Fruit fly (Drosophila melanogaster) whole organism, embryonic: Measurements from ENCODE around the gene Piezo.
A peak's percentile ranks its signal among the peaks of the same experiment; 100 is the strongest.

Experiments used
- Ada2b ChIP-seq: fragments of 200-800 bp; sonication (Bioruptor generic); IDR thresholded peaks from 2 replicates; pipeline ENCODE4 v1.3.6; 2022; ENCODE audit warnings: missing biosample characterization, missing genetic modification characterization
- BEAF-32 ChIP-seq: fragments of 200-800 bp; sonication (Bioruptor generic); optimal IDR thresholded peaks from 3 replicates; lab custom pipeline; 2017; ENCODE audit warnings: missing biosample characterization, missing genetic modification characterization, mild to moderate bottlenecking, moderate library complexity, missing genetic modification reagents
- CG10321 ChIP-seq: fragments of 200-800 bp; sonication (Bioruptor generic); IDR thresholded peaks from 2 replicates; pipeline ENCODE4 v1.3.6; 2022; ENCODE audit warnings: missing biosample characterization, missing genetic modification characterization
- CG12942 ChIP-seq: fragments of 200-800 bp; sonication (Bioruptor generic); optimal IDR thresholded peaks from 3 replicates; lab custom pipeline; 2016; ENCODE audit warnings: missing biosample characterization, missing genetic modification characterization
- CG14710 ChIP-seq: fragments of 200-800 bp; sonication (Bioruptor generic); optimal IDR thresholded peaks from 3 replicates; lab custom pipeline; 2019; ENCODE audit warnings: missing biosample characterization, mild to moderate bottlenecking, missing genetic modification characterization, moderate library complexity
- CG15269 ChIP-seq: fragments of 200-800 bp; sonication (Bioruptor generic); optimal IDR thresholded peaks from 2 replicates; lab custom pipeline; 2018; ENCODE audit warnings: missing biosample characterization, mild to moderate bottlenecking, missing genetic modification characterization, moderate library complexity
- CG1529 ChIP-seq: fragments of 200-800 bp; sonication (Bioruptor generic); optimal IDR thresholded peaks from 3 replicates; lab custom pipeline; 2018; ENCODE audit warnings: missing biosample characterization, missing genetic modification characterization
- CG15601 ChIP-seq: fragments of 200-800 bp; sonication (Bioruptor generic); optimal IDR thresholded peaks from 3 replicates; lab custom pipeline; 2019; ENCODE audit warnings: missing biosample characterization, mild to moderate bottlenecking, missing genetic modification characterization, moderate library complexity
- CG17612 ChIP-seq: fragments of 200-800 bp; sonication (Bioruptor generic); IDR thresholded peaks from 2 replicates; pipeline ENCODE4 v1.3.6; 2022; ENCODE audit warnings: missing biosample characterization, missing genetic modification characterization
- CG17802 ChIP-seq: fragments of 200-800 bp; sonication (Bioruptor generic); optimal IDR thresholded peaks from 2 replicates; lab custom pipeline; 2018; ENCODE audit warnings: missing biosample characterization, mild to moderate bottlenecking, missing genetic modification characterization, moderate library complexity
- CG18262 ChIP-seq: fragments of 200-800 bp; optimal IDR thresholded peaks from 3 replicates; lab custom pipeline; 2019; ENCODE audit warnings: missing biosample characterization, mild to moderate bottlenecking, missing genetic modification characterization, moderate library complexity
- CG18476 ChIP-seq: fragments of 200-800 bp; sonication (Bioruptor generic); optimal IDR thresholded peaks from 2 replicates; lab custom pipeline; 2016; ENCODE audit warnings: missing biosample characterization, mild to moderate bottlenecking, missing genetic modification characterization
- CG18764 ChIP-seq: fragments of 200-800 bp; sonication (Bioruptor generic); optimal IDR thresholded peaks from 3 replicates; lab custom pipeline; 2016; ENCODE audit warnings: missing biosample characterization, missing genetic modification characterization
- CG2120 ChIP-seq: fragments of 200-800 bp; sonication (Bioruptor generic); optimal IDR thresholded peaks from 3 replicates; lab custom pipeline; 2016; ENCODE audit warnings: missing biosample characterization, missing genetic modification characterization
- CG32767 ChIP-seq: fragments of 200-800 bp; sonication (Bioruptor generic); IDR thresholded peaks from 2 replicates; pipeline ENCODE4 v1.3.6; 2022; ENCODE audit warnings: missing biosample characterization, missing genetic modification characterization
- CG3281 ChIP-seq: fragments of 200-800 bp; sonication (Bioruptor generic); optimal IDR thresholded peaks from 3 replicates; lab custom pipeline; 2017; ENCODE audit warnings: missing biosample characterization, mild to moderate bottlenecking, missing genetic modification characterization
- CG34224 ChIP-seq: fragments of 200-800 bp; sonication (Bioruptor generic); IDR thresholded peaks from 3 replicates; pipeline ENCODE4 v1.3.6; 2022; ENCODE audit warnings: missing biosample characterization, missing genetic modification characterization; ENCODE audit not compliant: partially characterized antibody
- CG4707 ChIP-seq: fragments of 200-800 bp; sonication (Bioruptor generic); optimal IDR thresholded peaks from 2 replicates; lab custom pipeline; 2018; ENCODE audit warnings: missing biosample characterization, mild to moderate bottlenecking, missing genetic modification characterization, moderate library complexity
- CG4820 ChIP-seq: fragments of 200-800 bp; sonication (Bioruptor generic); optimal IDR thresholded peaks from 3 replicates; lab custom pipeline; 2016; ENCODE audit warnings: missing biosample characterization, missing genetic modification characterization
- CG5180 ChIP-seq: fragments of 200-800 bp; sonication (Bioruptor generic); optimal IDR thresholded peaks from 3 replicates; lab custom pipeline; 2017; ENCODE audit warnings: missing biosample characterization, missing genetic modification characterization, mild to moderate bottlenecking, moderate library complexity, missing genetic modification reagents
- CG5245 ChIP-seq: fragments of 200-800 bp; sonication (Bioruptor generic); optimal IDR thresholded peaks from 3 replicates; lab custom pipeline; 2016; ENCODE audit warnings: missing biosample characterization, missing genetic modification characterization
- CG6272 ChIP-seq: fragments of 200-800 bp; sonication (Bioruptor generic); IDR thresholded peaks from 2 replicates; pipeline ENCODE4 v1.3.6; 2022; ENCODE audit warnings: missing biosample characterization, missing genetic modification characterization
- CG7271 ChIP-seq: fragments of 200-800 bp; sonication (Bioruptor generic); optimal IDR thresholded peaks from 2 replicates; lab custom pipeline; 2018; ENCODE audit warnings: missing biosample characterization, mild to moderate bottlenecking, missing genetic modification characterization, moderate library complexity
- CG7745 ChIP-seq: fragments of 200-800 bp; sonication (Bioruptor generic); optimal IDR thresholded peaks from 2 replicates; lab custom pipeline; 2018; ENCODE audit warnings: missing biosample characterization, mild to moderate bottlenecking, missing genetic modification characterization, moderate library complexity
- CG8478 ChIP-seq: fragments of >200 bp; optimal IDR thresholded peaks from 2 replicates; lab custom pipeline; 2018
- CG8924 ChIP-seq: fragments of 200-800 bp; optimal IDR thresholded peaks from 3 replicates; lab custom pipeline; 2019; ENCODE audit warnings: missing biosample characterization, mild to moderate bottlenecking, missing genetic modification characterization, moderate library complexity
- CrebB ChIP-seq: fragments of 200-800 bp; sonication (Bioruptor generic); optimal IDR thresholded peaks from 3 replicates; lab custom pipeline; 2018; ENCODE audit warnings: missing biosample characterization, mild to moderate bottlenecking, missing genetic modification characterization
- D ChIP-seq, 2 experiments: fragments of 200-800 bp in 1 of 2; fragments of >200 bp in 1 of 2; sonication (Bioruptor generic) in 1 of 2; optimal IDR thresholded peaks; 2 replicates in 1 of 2; 3 replicates in 1 of 2; lab custom pipeline; 2017; ENCODE audit warnings: mild to moderate bottlenecking in 1 of 2, missing biosample characterization in 1 of 2, missing genetic modification characterization in 1 of 2, missing genetic modification reagents in 1 of 2
- Dip2 ChIP-seq: fragments of 200-800 bp; sonication (Bioruptor generic); IDR thresholded peaks from 2 replicates; pipeline ENCODE4 v1.3.6; 2022; ENCODE audit warnings: missing biosample characterization, missing genetic modification characterization
- Dll ChIP-seq: fragments of 200-800 bp; sonication (Bioruptor generic); IDR thresholded peaks from 4 replicates; pipeline ENCODE4 v1.3.6; 2022; ENCODE audit warnings: missing biosample characterization, missing genetic modification characterization; ENCODE audit not compliant: partially characterized antibody
- Doc3 ChIP-seq: fragments of 200-800 bp; sonication (Bioruptor generic); IDR thresholded peaks from 3 replicates; pipeline ENCODE4 v1.3.6; 2022; ENCODE audit warnings: missing biosample characterization, missing genetic modification characterization; ENCODE audit not compliant: partially characterized antibody
- MBD-R2 ChIP-seq: fragments of 200-800 bp; sonication (Bioruptor generic); IDR thresholded peaks from 2 replicates; pipeline ENCODE4 v1.3.6; 2022; ENCODE audit warnings: missing biosample characterization, missing genetic modification characterization
- Max ChIP-seq: fragments of 200-800 bp; sonication (Bioruptor generic); optimal IDR thresholded peaks from 2 replicates; lab custom pipeline; 2016; ENCODE audit warnings: missing biosample characterization, mild to moderate bottlenecking, missing genetic modification characterization
- aop ChIP-seq: fragments of 200-800 bp; sonication (Bioruptor generic); IDR thresholded peaks from 2 replicates; pipeline ENCODE4 v1.3.6; 2022; ENCODE audit warnings: missing biosample characterization, missing genetic modification characterization
- ap ChIP-seq: fragments of 200-800 bp; sonication (Bioruptor generic); IDR thresholded peaks from 2 replicates; pipeline ENCODE4 v1.3.6; 2022; ENCODE audit warnings: missing biosample characterization, missing genetic modification characterization
- croc ChIP-seq: fragments of 200-800 bp; sonication (Bioruptor generic); conservative IDR thresholded peaks from 3 replicates; pipeline ENCODE4 v1.3.6; 2022; ENCODE audit warnings: missing biosample characterization, missing genetic modification characterization
- dpn ChIP-seq, 2 experiments: fragments of 200-800 bp; sonication (Bioruptor generic); optimal IDR thresholded peaks; 3 replicates each; lab custom pipeline; 2016; ENCODE audit warnings: missing biosample characterization in 2 of 2, missing genetic modification characterization in 2 of 2
- esg ChIP-seq: fragments of 200-800 bp; sonication (Bioruptor generic); conservative IDR thresholded peaks from 2 replicates; pipeline ENCODE4 v1.3.6; 2022; ENCODE audit warnings: missing biosample characterization, missing genetic modification characterization
- kah ChIP-seq: fragments of 200-800 bp; sonication (Bioruptor generic); optimal IDR thresholded peaks from 2 replicates; lab custom pipeline; 2018; ENCODE audit warnings: missing biosample characterization, mild to moderate bottlenecking, missing genetic modification characterization
- lilli ChIP-seq: fragments of 200-800 bp; sonication (Bioruptor generic); optimal IDR thresholded peaks from 3 replicates; lab custom pipeline; 2016; ENCODE audit warnings: missing biosample characterization, missing genetic modification characterization
- lmd ChIP-seq: fragments of 200-800 bp; sonication (Bioruptor generic); IDR thresholded peaks from 2 replicates; pipeline ENCODE4 v1.3.6; 2022; ENCODE audit warnings: missing biosample characterization, missing genetic modification characterization
- nmo ChIP-seq: fragments of 200-800 bp; sonication (Bioruptor generic); optimal IDR thresholded peaks from 2 replicates; lab custom pipeline; 2018; ENCODE audit warnings: missing biosample characterization, mild to moderate bottlenecking, missing genetic modification characterization, moderate library complexity
- pb ChIP-seq: fragments of 200-800 bp; sonication (Bioruptor generic); optimal IDR thresholded peaks from 3 replicates; lab custom pipeline; 2016; ENCODE audit warnings: missing biosample characterization, missing genetic modification characterization
- pfk ChIP-seq: fragments of 200-800 bp; sonication (Bioruptor generic); optimal IDR thresholded peaks from 2 replicates; lab custom pipeline; 2018; ENCODE audit warnings: missing biosample characterization, mild to moderate bottlenecking, missing genetic modification characterization, moderate library complexity
- ro ChIP-seq: fragments of 200-800 bp; sonication (Bioruptor generic); IDR thresholded peaks from 2 replicates; pipeline ENCODE4 v1.3.6; 2022; ENCODE audit warnings: missing biosample characterization, missing genetic modification characterization
- sc ChIP-seq, 3 experiments: fragments of >200 bp in 2 of 3; fragments of 200-800 bp in 1 of 3; sonication (Bioruptor generic) in 1 of 3; optimal IDR thresholded peaks; 2 replicates in 2 of 3; 3 replicates in 1 of 3; lab custom pipeline; 2017; ENCODE audit warnings: mild to moderate bottlenecking in 1 of 3, missing biosample characterization in 1 of 3, missing genetic modification characterization in 1 of 3, missing genetic modification reagents in 1 of 3
- sens ChIP-seq: fragments of 200-800 bp; sonication (Bioruptor generic); peaks from one replicate; lab custom pipeline; 2016; ENCODE audit warnings: missing biosample characterization, missing genetic modification characterization
- seq ChIP-seq: fragments of 200-800 bp; sonication (Bioruptor generic); IDR thresholded peaks from 2 replicates; pipeline ENCODE4 v1.3.6; 2022; ENCODE audit warnings: missing biosample characterization, missing genetic modification characterization
- tio ChIP-seq: fragments of 200-800 bp; sonication (Bioruptor generic); optimal IDR thresholded peaks from 2 replicates; lab custom pipeline; 2017; ENCODE audit warnings: missing biosample characterization, missing genetic modification characterization, inconsistent platforms

Gene Piezo

dm6 chr2L:8159498-8159897 is 3.4 kb upstream of the Piezo start, which contains the start of the genes PAPLA1 and Rbsn-5 (continued):
- TF ChIP-seq CG3281 (GFP tag; lab: Kevin White, UChicago) (peak; percentile 93), MBD-R2 (GFP tag; lab: Robert Waterston, UW) (peak; percentile 97), Max (GFP tag; lab: Kevin White, UChicago) (peak; percentile 96), CG18764 (peak; percentile 91), Dip2 (no peak), Dll (GFP tag; lab: Robert Waterston, UW) (peak; percentile 51; the same call in 3 of the 4 replicates), pfk (GFP tag; lab: Kevin White, UChicago) (peak; percentile 41), CG6272 (GFP tag; lab: Robert Waterston, UW) (peak; percentile 93), BEAF-32 (GFP tag; lab: Kevin White, UChicago) (peak; percentile 42), CG7271 (tag; lab: Kevin White, UChicago) (peak; percentile 85), CG17612 (peak; percentile 88), nmo (peak; percentile 96), CG18262 (tag; lab: Kevin White, UChicago) (peak; percentile 90), CG8478 (no peak), CG15269 (peak; percentile 93), CG1529 (peak; percentile 84), CG5245 (GFP tag; lab: Kevin White, UChicago) (peak; percentile 94), sc (optimal IDR thresholded peaks at IDR 0.05; lab: Kevin White, UChicago) (no peak), sc (GFP tag; optimal IDR thresholded peaks at IDR 0.05; lab: Kevin White, UChicago) (peak; percentile 84), CG12942 (GFP tag; lab: Kevin White, UChicago) (peak; percentile 94), dpn (GFP tag; optimal IDR thresholded peaks at IDR 0.05; lab: Kevin White, UChicago) (peak; percentile 97), Ada2b (GFP tag; lab: Robert Waterston, UW) (peak; percentile 89), CrebB (tag; lab: Kevin White, UChicago) (peak; percentile 88), CG18476 (peak; percentile 91), lmd (GFP tag; lab: Robert Waterston, UW) (peak; percentile 93), CG4820 (GFP tag; lab: Kevin White, UChicago) (peak; percentile 94), kah (GFP tag; lab: Kevin White, UChicago) (peak; percentile 77), croc (GFP tag; lab: Robert Waterston, UW) (peak; percentile 84), ro (GFP tag; lab: Robert Waterston, UW) (peak; percentile 71), CG8924 (peak; percentile 91), CG34224 (GFP tag; lab: Robert Waterston, UW) (no peak), CG4707 (GFP tag; lab: Kevin White, UChicago) (peak; percentile 64), CG7745 (no peak), CG32767 (GFP tag; lab: Robert Waterston, UW) (peak; percentile 85), CG15601 (peak; percentile 89), esg (GFP tag; lab: Robert Waterston, UW) (peak; percentile 93), sens (GFP tag; lab: Kevin White, UChicago) (peak; percentile 99), CG17802 (peak; percentile 81), lilli (GFP tag; lab: Kevin White, UChicago) (peak; percentile 98), pb (GFP tag; lab: Kevin White, UChicago) (peak; percentile 93), aop (GFP tag; lab: Robert Waterston, UW) (peak; percentile 68; the same call in 1 of the 2 replicates), tio (GFP tag; lab: Kevin White, UChicago) (peak; percentile 94), CG10321 (GFP tag; lab: Robert Waterston, UW) (peak; percentile 59), ap (peak; percentile 80), CG14710 (tag; lab: Kevin White, UChicago) (peak; percentile 93), Doc3 (no peak), CG5180 (GFP tag; lab: Kevin White, UChicago) (peak; percentile 55), seq (peak; percentile 80), D (optimal IDR thresholded peaks at IDR 0.05; lab: Kevin White, UChicago) (no peak), D (GFP tag; optimal IDR thresholded peaks at IDR 0.05; lab: Kevin White, UChicago) (peak; percentile 83), CG2120 (GFP tag; lab: Kevin White, UChicago) (peak; percentile 98)
